Fruit fly (Drosophila melanogaster) whole organism, embryonic: ENCODE data around the gene brv3.

Experiments used
- Antp ChIP-seq: fragments of 200-800 bp; sonication (Bioruptor generic); optimal IDR thresholded peaks from 3 replicates; lab custom pipeline; 2016; ENCODE audit warnings: missing biosample characterization, missing genetic modification characterization
- B-H2 ChIP-seq: fragments of 200-800 bp; sonication (Bioruptor generic); optimal IDR thresholded peaks from 2 replicates; lab custom pipeline; 2018; ENCODE audit warnings: missing biosample characterization, mild to moderate bottlenecking, missing genetic modification characterization
- BEAF-32 ChIP-seq: fragments of 200-800 bp; sonication (Bioruptor generic); optimal IDR thresholded peaks from 3 replicates; lab custom pipeline; 2017; ENCODE audit warnings: missing biosample characterization, missing genetic modification characterization, mild to moderate bottlenecking, moderate library complexity, missing genetic modification reagents
- CG11456 ChIP-seq: fragments of 200-800 bp; sonication (Bioruptor generic); IDR thresholded peaks from 3 replicates; pipeline ENCODE4 v1.3.6; 2022; ENCODE audit warnings: missing biosample characterization, missing genetic modification characterization
- CG12236 ChIP-seq: fragments of 200-800 bp; sonication (Bioruptor generic); optimal IDR thresholded peaks from 2 replicates; lab custom pipeline; 2016; ENCODE audit warnings: missing biosample characterization, missing genetic modification characterization
- CG13287 ChIP-seq: fragments of 200-800 bp; sonication (Bioruptor generic); IDR thresholded peaks from 2 replicates; pipeline ENCODE4 v1.3.6; 2022; ENCODE audit warnings: missing biosample characterization, missing genetic modification characterization; ENCODE audit not compliant: partially characterized antibody
- CG13775 ChIP-seq: fragments of 200-800 bp; sonication (Bioruptor generic); optimal IDR thresholded peaks from 3 replicates; lab custom pipeline; 2017; ENCODE audit warnings: missing biosample characterization, mild to moderate bottlenecking, missing genetic modification characterization
- CG14441 ChIP-seq: fragments of 200-800 bp; sonication (Bioruptor generic); IDR thresholded peaks from 2 replicates; pipeline ENCODE4 v1.3.6; 2022; ENCODE audit warnings: missing biosample characterization, missing genetic modification characterization
- CG15011 ChIP-seq: fragments of 200-800 bp; sonication (Bioruptor generic); optimal IDR thresholded peaks from 3 replicates; lab custom pipeline; 2018; ENCODE audit warnings: missing biosample characterization, mild to moderate bottlenecking, missing genetic modification characterization
- CG15269 ChIP-seq: fragments of 200-800 bp; sonication (Bioruptor generic); optimal IDR thresholded peaks from 2 replicates; lab custom pipeline; 2018; ENCODE audit warnings: missing biosample characterization, mild to moderate bottlenecking, missing genetic modification characterization, moderate library complexity
- CG15601 ChIP-seq: fragments of 200-800 bp; sonication (Bioruptor generic); optimal IDR thresholded peaks from 3 replicates; lab custom pipeline; 2019; ENCODE audit warnings: missing biosample characterization, mild to moderate bottlenecking, missing genetic modification characterization, moderate library complexity
- CG1647 ChIP-seq: fragments of 200-800 bp; sonication (Bioruptor generic); optimal IDR thresholded peaks from 3 replicates; lab custom pipeline; 2016; ENCODE audit warnings: missing biosample characterization, missing genetic modification characterization
- CG17328 ChIP-seq: fragments of 200-800 bp; sonication (Bioruptor generic); IDR thresholded peaks from 2 replicates; pipeline ENCODE4 v1.3.6; 2022; ENCODE audit warnings: missing biosample characterization, missing genetic modification characterization
- CG17385 ChIP-seq: fragments of 200-800 bp; sonication (Bioruptor generic); optimal IDR thresholded peaks from 3 replicates; lab custom pipeline; 2018; ENCODE audit warnings: missing biosample characterization, mild to moderate bottlenecking, missing genetic modification characterization
- CG17568 ChIP-seq: fragments of 200-800 bp; sonication (Bioruptor generic); optimal IDR thresholded peaks from 2 replicates; lab custom pipeline; 2018; ENCODE audit warnings: missing biosample characterization, mild to moderate bottlenecking, missing genetic modification characterization, moderate library complexity
- CG18619 ChIP-seq: fragments of 200-800 bp; sonication (Bioruptor generic); optimal IDR thresholded peaks from 3 replicates; lab custom pipeline; 2017; ENCODE audit warnings: missing biosample characterization, mild to moderate bottlenecking, missing genetic modification characterization
- CG33213 ChIP-seq: fragments of 200-800 bp; sonication (Bioruptor generic); optimal IDR thresholded peaks from 3 replicates; lab custom pipeline; 2016; ENCODE audit warnings: missing biosample characterization, missing genetic modification characterization
- CG34224 ChIP-seq: fragments of 200-800 bp; sonication (Bioruptor generic); IDR thresholded peaks from 3 replicates; pipeline ENCODE4 v1.3.6; 2022; ENCODE audit warnings: missing biosample characterization, missing genetic modification characterization; ENCODE audit not compliant: partially characterized antibody
- CG4328 ChIP-seq: fragments of 200-800 bp; sonication (Bioruptor generic); optimal IDR thresholded peaks from 3 replicates; lab custom pipeline; 2017; ENCODE audit warnings: missing biosample characterization, missing genetic modification reagents, missing genetic modification characterization
- CG4360 ChIP-seq: fragments of 200-800 bp; sonication (Bioruptor generic); IDR thresholded peaks from 2 replicates; pipeline ENCODE4 v1.3.6; 2022; ENCODE audit warnings: missing biosample characterization, missing genetic modification characterization
- CG9876 ChIP-seq: fragments of 200-800 bp; sonication (Bioruptor generic); optimal IDR thresholded peaks from 2 replicates; lab custom pipeline; 2016; ENCODE audit warnings: missing biosample characterization, missing genetic modification characterization
- Doc3 ChIP-seq: fragments of 200-800 bp; sonication (Bioruptor generic); IDR thresholded peaks from 3 replicates; pipeline ENCODE4 v1.3.6; 2022; ENCODE audit warnings: missing biosample characterization, missing genetic modification characterization; ENCODE audit not compliant: partially characterized antibody
- Dp ChIP-seq: fragments of 200-800 bp; sonication (Bioruptor generic); optimal IDR thresholded peaks from 2 replicates; lab custom pipeline; 2018; ENCODE audit warnings: missing biosample characterization, mild to moderate bottlenecking, missing genetic modification characterization, moderate library complexity
- Fer1 ChIP-seq: fragments of 200-800 bp; sonication (Bioruptor generic); optimal IDR thresholded peaks from 2 replicates; lab custom pipeline; 2017; ENCODE audit warnings: missing biosample characterization, mild to moderate bottlenecking, missing genetic modification characterization
- Fer3 ChIP-seq: fragments of 200-800 bp; sonication (Bioruptor generic); optimal IDR thresholded peaks from 2 replicates; lab custom pipeline; 2018; ENCODE audit warnings: missing biosample characterization, mild to moderate bottlenecking, missing genetic modification characterization, moderate library complexity
- H2.0 ChIP-seq: fragments of 200-800 bp; sonication (Bioruptor generic); IDR thresholded peaks from 2 replicates; pipeline ENCODE4 v1.3.6; 2022; ENCODE audit warnings: missing biosample characterization, missing genetic modification characterization
- HLH54F ChIP-seq: fragments of 200-800 bp; sonication (Bioruptor generic); optimal IDR thresholded peaks from 3 replicates; lab custom pipeline; 2016; ENCODE audit warnings: missing biosample characterization, missing genetic modification characterization
- Hmx ChIP-seq: fragments of 200-800 bp; sonication (Bioruptor generic); optimal IDR thresholded peaks from 2 replicates; lab custom pipeline; 2016; ENCODE audit warnings: missing biosample characterization, missing genetic modification characterization
- Hr39 ChIP-seq: fragments of >200 bp; optimal IDR thresholded peaks from 2 replicates; lab custom pipeline; 2017
- Jarid2 ChIP-seq: fragments of 200-800 bp; sonication (Bioruptor generic); optimal IDR thresholded peaks from 3 replicates; lab custom pipeline; 2017; ENCODE audit warnings: mild to moderate bottlenecking, missing biosample characterization, missing genetic modification reagents, missing genetic modification characterization
- Optix ChIP-seq: fragments of 200-800 bp; sonication (Bioruptor generic); IDR thresholded peaks from 3 replicates; pipeline ENCODE4 v1.3.6; 2022; ENCODE audit warnings: missing biosample characterization, missing genetic modification characterization
- Scr ChIP-seq: fragments of 200-800 bp; sonication (Bioruptor generic); IDR thresholded peaks from 2 replicates; pipeline ENCODE4 v1.3.6; 2022; ENCODE audit warnings: missing biosample characterization, missing genetic modification characterization; ENCODE audit not compliant: partially characterized antibody
- YL-1 ChIP-seq: fragments of 200-800 bp; sonication (Bioruptor generic); optimal IDR thresholded peaks from 3 replicates; lab custom pipeline; 2017; ENCODE audit warnings: missing biosample characterization, mild to moderate bottlenecking, missing genetic modification characterization
- bigmax ChIP-seq: fragments of 200-800 bp; sonication (Bioruptor generic); optimal IDR thresholded peaks from 2 replicates; lab custom pipeline; 2018; ENCODE audit warnings: missing biosample characterization, mild to moderate bottlenecking, missing genetic modification characterization
- chn ChIP-seq: fragments of 200-800 bp; sonication (Bioruptor generic); optimal IDR thresholded peaks from 2 replicates; lab custom pipeline; 2016; ENCODE audit warnings: missing biosample characterization, missing genetic modification characterization
- dpn ChIP-seq, 2 experiments: fragments of 200-800 bp; sonication (Bioruptor generic); optimal IDR thresholded peaks; 3 replicates each; lab custom pipeline; 2016; ENCODE audit warnings: missing biosample characterization in 2 of 2, missing genetic modification characterization in 2 of 2
- eyg ChIP-seq: fragments of 200-800 bp; sonication (Bioruptor generic); optimal IDR thresholded peaks from 3 replicates; lab custom pipeline; 2016; ENCODE audit warnings: missing biosample characterization, missing genetic modification characterization
- gfzf ChIP-seq: fragments of 200-800 bp; sonication (Bioruptor generic); optimal IDR thresholded peaks from 2 replicates; lab custom pipeline; 2016; ENCODE audit warnings: missing biosample characterization, mild to moderate bottlenecking, missing genetic modification characterization, moderate library complexity
- gsb ChIP-seq: fragments of 200-800 bp; sonication (Bioruptor generic); IDR thresholded peaks from 2 replicates; pipeline ENCODE4 v1.3.6; 2022; ENCODE audit warnings: missing biosample characterization, missing genetic modification characterization
- gsb-n ChIP-seq: fragments of 200-800 bp; sonication (Bioruptor generic); optimal IDR thresholded peaks from 3 replicates; lab custom pipeline; 2018; ENCODE audit warnings: missing biosample characterization, mild to moderate bottlenecking, missing genetic modification characterization
- h ChIP-seq: fragments of >200 bp; optimal IDR thresholded peaks from 2 replicates; lab custom pipeline; 2017
- jumu ChIP-seq: fragments of 200-800 bp; sonication (Bioruptor generic); optimal IDR thresholded peaks from 3 replicates; lab custom pipeline; 2016; ENCODE audit warnings: missing biosample characterization, missing genetic modification characterization
- lilli ChIP-seq: fragments of 200-800 bp; sonication (Bioruptor generic); optimal IDR thresholded peaks from 3 replicates; lab custom pipeline; 2016; ENCODE audit warnings: missing biosample characterization, missing genetic modification characterization
- lmd ChIP-seq: fragments of 200-800 bp; sonication (Bioruptor generic); IDR thresholded peaks from 2 replicates; pipeline ENCODE4 v1.3.6; 2022; ENCODE audit warnings: missing biosample characterization, missing genetic modification characterization
- org-1 ChIP-seq: fragments of 200-800 bp; sonication (Bioruptor generic); optimal IDR thresholded peaks from 2 replicates; lab custom pipeline; 2017; ENCODE audit warnings: missing biosample characterization, missing genetic modification characterization
- rib ChIP-seq: fragments of 200-800 bp; sonication (Bioruptor generic); IDR thresholded peaks from 2 replicates; pipeline ENCODE4 v1.3.6; 2022; ENCODE audit warnings: missing biosample characterization, missing genetic modification characterization
- scrt ChIP-seq: fragments of 200-800 bp; sonication (Bioruptor generic); optimal IDR thresholded peaks from 2 replicates; lab custom pipeline; 2018; ENCODE audit warnings: missing biosample characterization, mild to moderate bottlenecking, missing genetic modification characterization, moderate library complexity
- seq ChIP-seq: fragments of 200-800 bp; sonication (Bioruptor generic); IDR thresholded peaks from 2 replicates; pipeline ENCODE4 v1.3.6; 2022; ENCODE audit warnings: missing biosample characterization, missing genetic modification characterization
- sim ChIP-seq: fragments of 200-800 bp; sonication (Bioruptor generic); IDR thresholded peaks from 2 replicates; pipeline ENCODE4 v1.3.6; 2022; ENCODE audit warnings: missing biosample characterization, missing genetic modification characterization
- sisA ChIP-seq: fragments of 200-800 bp; sonication (Bioruptor generic); IDR thresholded peaks from 2 replicates; pipeline ENCODE4 v1.3.6; 2022; ENCODE audit warnings: missing biosample characterization, missing genetic modification characterization
- zfh1 ChIP-seq: fragments of 200-800 bp; sonication (Bioruptor generic); IDR thresholded peaks from 3 replicates; pipeline ENCODE4 v1.3.6; 2022; ENCODE audit warnings: missing biosample characterization, missing genetic modification characterization

Gene brv3

dm6 chrX:2591315-2591999 lies 32.9 kb downstream of the brv3 start (continued):
- peak; percentile 23 for TF ChIP-seq scrt (GFP tag; lab: Kevin White, UChicago)
- peak; percentile 58 for TF ChIP-seq CG18619 (GFP tag; lab: Kevin White, UChicago)
- TF ChIP-seq eyg (GFP tag; lab: Kevin White, UChicago): no peak
- no peak for TF ChIP-seq Optix
- TF ChIP-seq HLH54F (GFP tag; lab: Kevin White, UChicago): no peak
- no peak for TF ChIP-seq CG17328 (GFP tag; lab: Robert Waterston, UW)
- no peak for TF ChIP-seq bigmax (GFP tag; lab: Kevin White, UChicago)
- TF ChIP-seq lmd (GFP tag; lab: Robert Waterston, UW): peak; percentile 28; the same call in 1 of the 2 replicates
- no peak for TF ChIP-seq Jarid2 (GFP tag; lab: Kevin White, UChicago)
- TF ChIP-seq gfzf (GFP tag; lab: Kevin White, UChicago): no peak
- TF ChIP-seq chn (GFP tag; lab: Kevin White, UChicago): no peak
- peak; percentile 33 for TF ChIP-seq CG17385 (GFP tag; lab: Kevin White, UChicago)
- no peak for TF ChIP-seq CG17568
- no peak for TF ChIP-seq gsb-n
- no peak for TF ChIP-seq Doc3 (GFP tag; lab: Robert Waterston, UW)
- no peak for TF ChIP-seq Dp
- no peak for TF ChIP-seq jumu (GFP tag; lab: Kevin White, UChicago)
- peak; percentile 41 for TF ChIP-seq org-1 (GFP tag; lab: Kevin White, UChicago)
- TF ChIP-seq BEAF-32 (GFP tag; lab: Kevin White, UChicago): no peak
- TF ChIP-seq Antp (GFP tag; lab: Kevin White, UChicago): peak; percentile 19
- TF ChIP-seq Hr39 (lab: Kevin White, UChicago): no peak
- peak; percentile 39 for TF ChIP-seq Fer1 (GFP tag; lab: Kevin White, UChicago)
- peak; percentile 8 for TF ChIP-seq Fer3
- TF ChIP-seq CG11456: 0 out of 3 replicates have a peak, but pooled peaks have one; percentile 42
- TF ChIP-seq CG12236 (GFP tag; lab: Kevin White, UChicago): no peak
- no peak for TF ChIP-seq CG4328 (GFP tag; lab: Kevin White, UChicago)
- TF ChIP-seq YL-1 (GFP tag; lab: Kevin White, UChicago): no peak
- TF ChIP-seq CG15011 (GFP tag; lab: Kevin White, UChicago): peak; percentile 16
- TF ChIP-seq B-H2 (GFP tag; lab: Kevin White, UChicago): no peak
- TF ChIP-seq CG14441 (GFP tag; lab: Robert Waterston, UW): 0 out of 2 replicates have a peak, but pooled peaks have one; percentile 24
- TF ChIP-seq CG9876 (GFP tag; lab: Kevin White, UChicago): no peak
- no peak for TF ChIP-seq Hmx
- no peak for TF ChIP-seq rib
- TF ChIP-seq CG4360: no peak
- peak; percentile 15; the same call in 1 of the 2 replicates for TF ChIP-seq seq (GFP tag; lab: Robert Waterston, UW)
- no peak for TF ChIP-seq CG15601
- no peak for TF ChIP-seq sim (GFP tag; lab: Robert Waterston, UW)
- TF ChIP-seq dpn (GFP tag; optimal IDR thresholded peaks at IDR 0.05; lab: Kevin White, UChicago): peak; percentile 9 to 37
- TF ChIP-seq CG13287 (GFP tag; lab: Robert Waterston, UW): no peak
- peak; percentile 63 for TF ChIP-seq CG15269 (tag; lab: Kevin White, UChicago)
- no peak for TF ChIP-seq H2.0 (GFP tag; lab: Robert Waterston, UW)
- peak; percentile 21 for TF ChIP-seq CG13775 (GFP tag; lab: Kevin White, UChicago)
- TF ChIP-seq h: no peak
- TF ChIP-seq CG1647 (GFP tag; lab: Kevin White, UChicago): no peak
- no peak for TF ChIP-seq sisA (GFP tag; lab: Robert Waterston, UW)
- no peak for TF ChIP-seq gsb (GFP tag; lab: Robert Waterston, UW)
- TF ChIP-seq Scr (GFP tag; lab: Robert Waterston, UW): no peak
- no peak for TF ChIP-seq CG33213
- TF ChIP-seq lilli: peak; percentile 30
- TF ChIP-seq zfh1 (GFP tag; lab: Robert Waterston, UW): no peak
- no peak for TF ChIP-seq CG34224 (GFP tag; lab: Robert Waterston, UW)
